Worm (Caenorhabditis elegans): Measurements from ENCODE around the gene srx-110.

DNA sequence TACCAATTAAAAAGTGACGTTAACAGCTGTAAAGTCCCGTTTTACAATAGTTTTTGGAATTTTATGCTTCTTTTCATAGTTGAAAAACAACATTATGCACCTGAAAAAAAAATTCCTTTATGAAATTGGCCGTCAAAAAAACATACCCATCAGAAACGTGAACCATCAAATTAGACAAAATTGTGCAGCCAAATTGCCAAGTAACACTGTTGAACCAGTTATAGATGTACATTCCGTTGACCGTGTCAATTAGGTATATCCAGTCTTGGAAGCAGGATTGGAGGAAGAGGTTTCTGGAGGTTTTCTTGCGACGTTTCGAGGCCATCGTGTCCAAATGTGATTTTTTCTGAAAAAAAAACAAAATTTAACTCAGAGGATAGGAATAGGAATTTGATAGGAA is 40.0 kb upstream of the srx-110 start, which contains the start of gene srx-97:
- no peak for TF ChIP-seq nhr-11 (tag; optimal IDR thresholded peaks at IDR 0.05)
- TF ChIP-seq sox-4 (tag; optimal IDR thresholded peaks at IDR 0.05): no peak
- no peak for TF ChIP-seq fkh-6 (tag; optimal IDR thresholded peaks at IDR 0.05)
